Fruit fly (Drosophila melanogaster) whole organism, prepupa: ENCODE results near the gene CG5276.

ENCODE experiments used
- CG10631 ChIP-seq: fragments of 200-800 bp; sonication (Bioruptor generic); optimal IDR thresholded peaks from 2 replicates; lab custom pipeline; 2016; ENCODE audit warnings: missing biosample characterization, missing genetic modification characterization
- CG10669 ChIP-seq: fragments of 200-800 bp; sonication (Bioruptor generic); optimal IDR thresholded peaks from 3 replicates; lab custom pipeline; 2018; ENCODE audit warnings: missing biosample characterization, mild to moderate bottlenecking, missing genetic modification characterization, moderate library complexity
- CG11294 ChIP-seq: fragments of 200-800 bp; sonication (Bioruptor generic); IDR thresholded peaks from 2 replicates; pipeline ENCODE4 v1.3.6; 2022; ENCODE audit warnings: missing biosample characterization, missing genetic modification characterization
- CG11762 ChIP-seq: fragments of 200-800 bp; sonication (Bioruptor generic); optimal IDR thresholded peaks from 3 replicates; lab custom pipeline; 2016; ENCODE audit warnings: missing biosample characterization, missing genetic modification characterization; ENCODE audit not compliant: insufficient read depth
- CG11902 ChIP-seq: fragments of 200-800 bp; sonication (Bioruptor generic); optimal IDR thresholded peaks from 3 replicates; lab custom pipeline; 2016; ENCODE audit warnings: missing biosample characterization, missing genetic modification characterization
- CG1621 ChIP-seq: fragments of 200-800 bp; sonication (Bioruptor generic); optimal IDR thresholded peaks from 3 replicates; lab custom pipeline; 2018; ENCODE audit warnings: missing biosample characterization, mild to moderate bottlenecking, missing genetic modification characterization
- CG16779 ChIP-seq: fragments of 200-800 bp; sonication (Bioruptor generic); optimal IDR thresholded peaks from 3 replicates; lab custom pipeline; 2017; ENCODE audit warnings: missing biosample characterization, mild to moderate bottlenecking, missing genetic modification characterization
- CG31627 ChIP-seq: fragments of 200-800 bp; sonication (Bioruptor generic); optimal IDR thresholded peaks from 3 replicates; lab custom pipeline; 2016; ENCODE audit warnings: missing biosample characterization, missing genetic modification characterization
- CG32006 ChIP-seq: fragments of 200-800 bp; sonication (Bioruptor generic); optimal IDR thresholded peaks from 3 replicates; lab custom pipeline; 2017; ENCODE audit warnings: missing biosample characterization, mild to moderate bottlenecking, missing genetic modification characterization
- CG34406 ChIP-seq: fragments of 200-800 bp; sonication (Bioruptor generic); optimal IDR thresholded peaks from 3 replicates; lab custom pipeline; 2016; ENCODE audit warnings: missing biosample characterization, missing genetic modification characterization
- CG3919 ChIP-seq: fragments of 200-800 bp; sonication (Bioruptor generic); optimal IDR thresholded peaks from 3 replicates; lab custom pipeline; 2016; ENCODE audit warnings: missing biosample characterization, missing genetic modification characterization
- CG6276 ChIP-seq: fragments of 200-800 bp; sonication (Bioruptor generic); optimal IDR thresholded peaks from 2 replicates; lab custom pipeline; 2017; ENCODE audit warnings: missing biosample characterization, mild to moderate bottlenecking, missing genetic modification characterization
- CG6792 ChIP-seq: fragments of 200-800 bp; sonication (Bioruptor generic); optimal IDR thresholded peaks from 3 replicates; lab custom pipeline; 2016; ENCODE audit warnings: missing biosample characterization, missing genetic modification characterization
- CG6808 ChIP-seq: fragments of 200-800 bp; sonication (Bioruptor generic); optimal IDR thresholded peaks from 3 replicates; lab custom pipeline; 2017; ENCODE audit warnings: missing biosample characterization, missing genetic modification characterization, mild to moderate bottlenecking, moderate library complexity, missing genetic modification reagents
- CG6854 ChIP-seq: fragments of 200-800 bp; sonication (Bioruptor generic); optimal IDR thresholded peaks from 2 replicates; lab custom pipeline; 2017; ENCODE audit warnings: missing biosample characterization, mild to moderate bottlenecking, missing genetic modification characterization
- CG7368 ChIP-seq: fragments of 200-800 bp; sonication (Bioruptor generic); optimal IDR thresholded peaks from 3 replicates; lab custom pipeline; 2016; ENCODE audit warnings: missing biosample characterization, missing genetic modification characterization
- CG8119 ChIP-seq: fragments of 200-800 bp; sonication (Bioruptor generic); IDR thresholded peaks from 3 replicates; pipeline ENCODE4 v1.3.6; 2022; ENCODE audit warnings: missing biosample characterization, missing genetic modification characterization
- CG8319 ChIP-seq: fragments of 200-800 bp; sonication (Bioruptor generic); optimal IDR thresholded peaks from 3 replicates; lab custom pipeline; 2016; ENCODE audit warnings: missing biosample characterization, missing genetic modification characterization
- CG8632 ChIP-seq: fragments of 200-800 bp; sonication (Bioruptor generic); optimal IDR thresholded peaks from 3 replicates; lab custom pipeline; 2016; ENCODE audit warnings: missing biosample characterization, missing genetic modification characterization
- Eip75B ChIP-seq: fragments of 200-800 bp; sonication (Bioruptor generic); optimal IDR thresholded peaks from 3 replicates; lab custom pipeline; 2016; ENCODE audit warnings: missing biosample characterization, missing genetic modification characterization
- Eip78C ChIP-seq: fragments of 200-800 bp; sonication (Bioruptor generic); peaks from one replicate; lab custom pipeline; 2016; ENCODE audit warnings: missing biosample characterization, missing genetic modification characterization
- Eip93F ChIP-seq: fragments of 200-800 bp; sonication (Bioruptor generic); optimal IDR thresholded peaks from 2 replicates; lab custom pipeline; 2016; ENCODE audit warnings: missing biosample characterization, mild to moderate bottlenecking, missing genetic modification characterization
- Ets21C ChIP-seq: fragments of 200-800 bp; sonication (Bioruptor generic); optimal IDR thresholded peaks from 3 replicates; lab custom pipeline; 2016; ENCODE audit warnings: missing biosample characterization, missing genetic modification characterization
- Ets96B ChIP-seq: fragments of 200-800 bp; optimal IDR thresholded peaks from 2 replicates; lab custom pipeline; 2019; ENCODE audit warnings: missing biosample characterization, mild to moderate bottlenecking, missing genetic modification characterization, moderate library complexity
- Gug ChIP-seq: fragments of 200-800 bp; sonication (Bioruptor generic); IDR thresholded peaks from 2 replicates; pipeline ENCODE4 v1.3.6; 2022; ENCODE audit warnings: missing biosample characterization, missing genetic modification characterization
- Hr38 ChIP-seq: sonication (Bioruptor generic); optimal IDR thresholded peaks from 2 replicates; lab custom pipeline; 2016; ENCODE audit warnings: missing biosample characterization, missing genetic modification characterization
- Hr39 ChIP-seq: fragments of 200-800 bp; sonication (Bioruptor generic); optimal IDR thresholded peaks from 2 replicates; lab custom pipeline; 2016; ENCODE audit warnings: missing biosample characterization, missing genetic modification characterization
- Hr4 ChIP-seq: fragments of 200-800 bp; sonication (Bioruptor generic); optimal IDR thresholded peaks from 3 replicates; lab custom pipeline; 2016; ENCODE audit warnings: missing biosample characterization, missing genetic modification characterization
- Lpt ChIP-seq: fragments of 200-800 bp; sonication (Bioruptor generic); optimal IDR thresholded peaks from 3 replicates; lab custom pipeline; 2016; ENCODE audit warnings: missing biosample characterization, missing genetic modification characterization
- Met ChIP-seq: fragments of 200-800 bp; sonication (Bioruptor generic); optimal IDR thresholded peaks from 3 replicates; lab custom pipeline; 2016; ENCODE audit warnings: missing biosample characterization, missing genetic modification characterization
- OdsH ChIP-seq: fragments of 200-800 bp; sonication (Bioruptor generic); optimal IDR thresholded peaks from 3 replicates; lab custom pipeline; 2016; ENCODE audit warnings: missing biosample characterization, missing genetic modification characterization
- Smox ChIP-seq: fragments of 200-800 bp; sonication (Bioruptor generic); optimal IDR thresholded peaks from 3 replicates; lab custom pipeline; 2016; ENCODE audit warnings: missing biosample characterization, missing genetic modification characterization
- Sox102F ChIP-seq: fragments of 200-800 bp; sonication (Bioruptor generic); optimal IDR thresholded peaks from 2 replicates; lab custom pipeline; 2016; ENCODE audit warnings: missing biosample characterization, mild to moderate bottlenecking, missing genetic modification characterization
- Sox15 ChIP-seq: fragments of 200-800 bp; sonication (Bioruptor generic); optimal IDR thresholded peaks from 3 replicates; lab custom pipeline; 2016; ENCODE audit warnings: missing biosample characterization, missing genetic modification characterization
- achi ChIP-seq: fragments of 200-800 bp; sonication (Bioruptor generic); optimal IDR thresholded peaks from 3 replicates; lab custom pipeline; 2016; ENCODE audit warnings: missing biosample characterization, missing genetic modification characterization
- cyc ChIP-seq: fragments of 200-800 bp; sonication (Bioruptor generic); optimal IDR thresholded peaks from 3 replicates; lab custom pipeline; 2016; ENCODE audit warnings: missing biosample characterization, missing genetic modification characterization
- dac ChIP-seq: fragments of 200-800 bp; sonication (Bioruptor generic); optimal IDR thresholded peaks from 2 replicates; lab custom pipeline; 2017; ENCODE audit warnings: missing biosample characterization, mild to moderate bottlenecking, missing genetic modification characterization
- esn ChIP-seq: fragments of 200-800 bp; sonication (Bioruptor generic); optimal IDR thresholded peaks from 2 replicates; lab custom pipeline; 2016; ENCODE audit warnings: missing biosample characterization, mild to moderate bottlenecking, missing genetic modification characterization, moderate library complexity
- fd85E ChIP-seq: fragments of 200-800 bp; sonication (Bioruptor generic); optimal IDR thresholded peaks from 3 replicates; lab custom pipeline; 2016; ENCODE audit warnings: missing biosample characterization, missing genetic modification characterization
- fkh ChIP-seq: fragments of 200-800 bp; sonication (Bioruptor generic); optimal IDR thresholded peaks from 3 replicates; lab custom pipeline; 2017; ENCODE audit warnings: missing biosample characterization, mild to moderate bottlenecking, missing genetic modification characterization, moderate library complexity
- lz ChIP-seq: fragments of 200-800 bp; sonication (Bioruptor generic); optimal IDR thresholded peaks from 3 replicates; lab custom pipeline; 2016; ENCODE audit warnings: missing biosample characterization, missing genetic modification characterization
- net ChIP-seq: fragments of 200-800 bp; sonication (Bioruptor generic); optimal IDR thresholded peaks from 3 replicates; lab custom pipeline; 2016; ENCODE audit warnings: missing biosample characterization, missing genetic modification characterization
- pdm3 ChIP-seq: fragments of 200-800 bp; sonication (Bioruptor generic); optimal IDR thresholded peaks from 3 replicates; lab custom pipeline; 2016; ENCODE audit warnings: missing biosample characterization, missing genetic modification characterization
- salr ChIP-seq, 2 experiments: fragments of 200-800 bp; sonication (Bioruptor generic); optimal IDR thresholded peaks; 3 replicates each; lab custom pipeline; 2016 to 2018; ENCODE audit warnings: missing biosample characterization in 2 of 2, missing genetic modification characterization in 2 of 2, mild to moderate bottlenecking in 1 of 2
- spab ChIP-seq: fragments of 200-800 bp; sonication (Bioruptor generic); optimal IDR thresholded peaks from 2 replicates; lab custom pipeline; 2017; ENCODE audit warnings: missing biosample characterization, mild to moderate bottlenecking, missing genetic modification characterization, missing genetic modification reagents
- ss ChIP-seq, 2 experiments: fragments of 200-800 bp; sonication (Bioruptor generic); optimal IDR thresholded peaks; 2 replicates in 1 of 2; 3 replicates in 1 of 2; lab custom pipeline; 2017 to 2018; ENCODE audit warnings: mild to moderate bottlenecking in 2 of 2, missing biosample characterization in 2 of 2, missing genetic modification characterization in 2 of 2, moderate library complexity in 1 of 2
- svp ChIP-seq: fragments of 200-800 bp; sonication (Bioruptor generic); peaks from one replicate; lab custom pipeline; 2016; ENCODE audit warnings: missing biosample characterization, missing genetic modification characterization
- topi ChIP-seq: fragments of 200-800 bp; sonication (Bioruptor generic); optimal IDR thresholded peaks from 3 replicates; lab custom pipeline; 2016; ENCODE audit warnings: missing biosample characterization, missing genetic modification characterization
- vri ChIP-seq: fragments of 200-800 bp; sonication (Bioruptor generic); optimal IDR thresholded peaks from 3 replicates; lab custom pipeline; 2016; ENCODE audit warnings: missing biosample characterization, mild to moderate bottlenecking, missing genetic modification characterization

Gene CG5276

dm6 chr3R:11458851-11459175 lies 27.3 kb downstream of the CG5276 start:
- no peak for TF ChIP-seq Eip78C (GFP tag; lab: Kevin White, UChicago)
- no peak for TF ChIP-seq CG3919
- no peak for TF ChIP-seq lz (GFP tag; lab: Kevin White, UChicago)
- no peak for TF ChIP-seq Sox15 (GFP tag; lab: Kevin White, UChicago)
- TF ChIP-seq CG10631 (GFP tag; lab: Kevin White, UChicago) = no peak
- TF ChIP-seq svp = no peak
- TF ChIP-seq dac (GFP tag; lab: Kevin White, UChicago) = no peak
- TF ChIP-seq CG6808 = no peak
- no peak for TF ChIP-seq CG8319 (GFP tag; lab: Kevin White, UChicago)
- no peak for TF ChIP-seq vri (GFP tag; lab: Kevin White, UChicago)
- TF ChIP-seq CG6792 = no peak
- no peak for TF ChIP-seq CG16779 (tag; lab: Kevin White, UChicago)
- no peak for TF ChIP-seq OdsH (GFP tag; lab: Kevin White, UChicago)

dm6 chr3R:11460502-11461358 lies 29.2 kb downstream of the CG5276 start, which contains the start of gene PGRP-LB:
Gene PGRP-LB, minus strand, starts transcription at chr3R:11460552.
- no peak for TF ChIP-seq CG8119 (GFP tag; lab: Robert Waterston, UW)
- TF ChIP-seq Sox102F (GFP tag; lab: Kevin White, UChicago) = no peak
- no peak for TF ChIP-seq CG11762 (GFP tag; lab: Kevin White, UChicago)
- no peak for TF ChIP-seq Gug (GFP tag; lab: Robert Waterston, UW)
- no peak for TF ChIP-seq cyc (GFP tag; lab: Kevin White, UChicago)
- peak; percentile 29 for TF ChIP-seq Smox
- TF ChIP-seq CG6792 = no peak
- no peak for TF ChIP-seq Eip75B (GFP tag; lab: Kevin White, UChicago)
- TF ChIP-seq topi (GFP tag; lab: Kevin White, UChicago) = no peak
- TF ChIP-seq net = no peak
- TF ChIP-seq Eip93F (GFP tag; lab: Kevin White, UChicago) = no peak
- TF ChIP-seq CG6854 (GFP tag; lab: Kevin White, UChicago) = no peak
- TF ChIP-seq Lpt (GFP tag; lab: Kevin White, UChicago) = no peak
- no peak for TF ChIP-seq Hr38 (GFP tag; lab: Kevin White, UChicago)
- TF ChIP-seq spab (GFP tag; lab: Kevin White, UChicago) = no peak
- TF ChIP-seq CG3919 = no peak
- no peak for TF ChIP-seq ss (GFP tag; optimal IDR thresholded peaks at IDR 0.05; lab: Kevin White, UChicago)
- TF ChIP-seq CG32006 (GFP tag; lab: Kevin White, UChicago) = peak; percentile 51
- peak; percentile 11 for TF ChIP-seq Hr4
- peak; percentile 24 for TF ChIP-seq CG31627 (GFP tag; lab: Kevin White, UChicago)
- no peak for TF ChIP-seq CG1621 (tag; lab: Kevin White, UChicago)
- peak; percentile 75 for TF ChIP-seq svp
- no peak for TF ChIP-seq CG11902 (GFP tag; lab: Kevin White, UChicago)
- peak; percentile 66 for TF ChIP-seq fkh (GFP tag; lab: Kevin White, UChicago)
- peak; percentile 7 for TF ChIP-seq pdm3 (GFP tag; lab: Kevin White, UChicago)
- TF ChIP-seq dac (GFP tag; lab: Kevin White, UChicago) = no peak
- peak; percentile 51 for TF ChIP-seq Eip78C (GFP tag; lab: Kevin White, UChicago)
- no peak for TF ChIP-seq achi
- TF ChIP-seq Met (GFP tag; lab: Kevin White, UChicago) = peak; percentile 6
- TF ChIP-seq Hr39 (GFP tag; lab: Kevin White, UChicago) = peak; percentile 29
- no peak for TF ChIP-seq Ets21C (GFP tag; lab: Kevin White, UChicago)
- TF ChIP-seq fd85E (GFP tag; lab: Kevin White, UChicago) = no peak
- TF ChIP-seq CG6276 = no peak
- no peak for TF ChIP-seq CG7368 (GFP tag; lab: Kevin White, UChicago)
- no peak for TF ChIP-seq CG11294 (GFP tag; lab: Robert Waterston, UW)
- no peak for TF ChIP-seq CG34406 (GFP tag; lab: Kevin White, UChicago)
- TF ChIP-seq Ets96B (tag; lab: Kevin White, UChicago) = no peak
- TF ChIP-seq esn (GFP tag; lab: Kevin White, UChicago) = peak; percentile 9
- no peak for TF ChIP-seq CG10669 (GFP tag; lab: Kevin White, UChicago)
- no peak for TF ChIP-seq salr (GFP tag; optimal IDR thresholded peaks at IDR 0.05; lab: Kevin White, UChicago)
- TF ChIP-seq CG8319 (GFP tag; lab: Kevin White, UChicago) = no peak
- no peak for TF ChIP-seq CG8632
- peak; percentile 25 for TF ChIP-seq lz (GFP tag; lab: Kevin White, UChicago)
